Fruit fly (Drosophila melanogaster): ENCODE results near the gene CG13048.
A peak's percentile ranks its signal among the peaks of the same experiment; 100 is the strongest.

The CG13048 gene

DNA sequence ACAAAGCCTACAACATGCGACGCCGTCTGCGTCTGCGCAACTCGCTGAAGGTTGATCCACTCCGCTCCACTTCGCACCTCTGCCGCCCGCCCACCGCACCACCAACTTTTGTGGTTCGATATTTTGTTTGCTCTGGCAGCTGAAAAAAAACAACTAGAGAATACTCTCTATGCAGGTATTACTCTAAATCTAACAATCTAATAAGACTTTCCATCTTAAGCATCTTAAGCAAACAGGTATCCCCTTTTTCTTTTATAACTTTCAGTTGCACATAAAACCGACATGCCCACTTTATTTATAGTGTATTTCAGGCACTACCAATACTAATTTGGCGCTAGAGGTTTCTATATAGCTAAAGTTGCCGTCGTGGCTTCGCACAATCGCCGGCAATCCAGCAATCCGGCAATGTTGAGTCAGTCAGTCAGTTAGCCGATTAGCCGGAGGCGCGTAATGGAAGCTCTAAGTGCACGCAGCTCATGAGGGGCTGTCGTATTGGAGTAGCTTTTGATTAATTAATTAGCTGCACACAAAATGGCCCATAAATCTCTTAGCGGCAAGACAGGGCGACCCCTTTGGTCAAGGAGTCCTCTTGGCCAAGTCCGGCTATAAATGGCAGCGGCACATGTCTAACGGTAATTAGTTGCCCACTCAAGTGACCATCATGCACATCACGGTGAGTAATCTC, 44.6 kb upstream of the CG13048 start, which contains the start of gene CG13058 (continued):
- TF ChIP-seq Lpt (GFP tag; optimal IDR thresholded peaks at IDR 0.05) = peak; percentile 65
- peak; percentile 61 for TF ChIP-seq achi (GFP tag; optimal IDR thresholded peaks at IDR 0.05)
- peak; percentile 5 for TF ChIP-seq Hr38 (GFP tag; optimal IDR thresholded peaks at IDR 0.05)
- peak; percentile 44 for TF ChIP-seq CG3919 (GFP tag; optimal IDR thresholded peaks at IDR 0.05)
- TF ChIP-seq CG9139 (GFP tag; optimal IDR thresholded peaks at IDR 0.05) = no peak
- no peak for TF ChIP-seq vri (GFP tag; optimal IDR thresholded peaks at IDR 0.05)
- TF ChIP-seq Blimp-1 (GFP tag; optimal IDR thresholded peaks at IDR 0.05) = no peak
- TF ChIP-seq CG8632 (GFP tag; optimal IDR thresholded peaks at IDR 0.05) = peak; percentile 4
- no peak for TF ChIP-seq cyc (GFP tag; optimal IDR thresholded peaks at IDR 0.05)
- TF ChIP-seq lz (GFP tag; optimal IDR thresholded peaks at IDR 0.05) = no peak
- peak; percentile 37 for TF ChIP-seq CG10631 (GFP tag; optimal IDR thresholded peaks at IDR 0.05)
- TF ChIP-seq CG6163 (GFP tag; IDR thresholded peaks at IDR 0.05) = 0 out of 3 replicates have a peak, but pooled peaks have one; percentile 42

DNA sequence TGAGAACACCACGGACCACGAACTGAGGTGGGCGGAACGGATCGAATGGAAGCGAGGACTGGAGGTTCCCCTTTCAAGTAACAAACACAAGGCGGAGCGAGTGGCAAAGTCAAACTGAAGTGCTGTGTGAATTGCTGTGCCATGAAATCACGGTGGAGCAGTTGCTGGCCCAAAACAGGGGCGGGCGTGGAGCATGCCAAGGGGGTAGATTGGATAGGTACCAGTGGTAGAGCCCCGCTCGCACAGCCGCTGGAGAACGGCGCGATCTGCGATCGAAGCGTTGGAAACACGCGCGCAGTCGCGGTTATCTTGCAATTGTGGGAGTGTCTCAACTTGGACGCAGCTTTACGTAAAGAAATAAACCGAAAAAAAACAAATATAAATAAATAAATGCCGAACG, 44.1 kb upstream of the CG13048 start, which contains the start of gene CG13038:
Gene CG13038 (minus strand): TSS at position 118 of the 400 bp plus-strand sequence.
- TF ChIP-seq Eip78C (GFP tag) (no peak), CG6792 (GFP tag; optimal IDR thresholded peaks at IDR 0.05) (no peak), Smox (GFP tag; optimal IDR thresholded peaks at IDR 0.05) (no peak), Ets21C (GFP tag; optimal IDR thresholded peaks at IDR 0.05) (no peak), svp (GFP tag) (peak; percentile 16), CG32006 (GFP tag; optimal IDR thresholded peaks at IDR 0.05) (no peak), CG8632 (GFP tag; optimal IDR thresholded peaks at IDR 0.05) (no peak), CG6276 (GFP tag; optimal IDR thresholded peaks at IDR 0.05) (no peak), CG11294 (GFP tag; IDR thresholded peaks at IDR 0.05) (no peak), Eip93F (GFP tag; optimal IDR thresholded peaks at IDR 0.05) (no peak), CG6163 (GFP tag; IDR thresholded peaks at IDR 0.05) (0 out of 3 replicates have a peak, but pooled peaks have one; percentile 27), ss (GFP tag; optimal IDR thresholded peaks at IDR 0.05) (peak in 1 of 2 experiments; percentile 15), spab (GFP tag; optimal IDR thresholded peaks at IDR 0.05) (no peak), CG6854 (GFP tag; optimal IDR thresholded peaks at IDR 0.05) (no peak), CG8119 (GFP tag; IDR thresholded peaks at IDR 0.05) (no peak), CG16779 (tag; optimal IDR thresholded peaks at IDR 0.05) (no peak), eg (GFP tag; IDR thresholded peaks at IDR 0.05) (peak; percentile 48), topi (GFP tag; optimal IDR thresholded peaks at IDR 0.05) (no peak), Hr4 (GFP tag; optimal IDR thresholded peaks at IDR 0.05) (no peak), OdsH (GFP tag; optimal IDR thresholded peaks at IDR 0.05) (no peak), net (GFP tag; optimal IDR thresholded peaks at IDR 0.05) (no peak)

DNA sequence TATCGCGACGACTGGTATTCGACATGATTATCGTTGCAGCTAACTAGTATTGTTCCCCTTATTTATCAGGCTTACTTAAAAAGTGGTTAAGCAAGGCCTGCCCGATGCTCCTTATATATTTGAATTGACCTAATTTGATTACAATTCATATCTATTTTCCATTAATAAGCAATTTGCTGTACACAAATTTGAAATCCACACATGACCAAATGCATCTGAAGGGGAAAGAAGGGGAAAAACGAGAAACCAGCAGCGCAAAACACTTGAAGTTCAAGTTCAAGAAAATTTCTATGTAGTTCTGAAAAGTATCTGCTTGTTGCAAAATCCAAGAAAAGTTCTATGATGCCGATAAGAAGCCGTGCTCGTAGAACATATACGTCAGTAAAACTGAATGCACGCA, 42.9 kb upstream of the CG13048 start, which contains the start of the genes CG13040 and CG13039:
Gene CG13040 (minus strand): TSS at position 101 of the 400 bp plus-strand sequence.
Gene CG13039 (minus strand): TSS at position 106 of the 400 bp plus-strand sequence.
- TF ChIP-seq salr (GFP tag; optimal IDR thresholded peaks at IDR 0.05) = no peak
- TF ChIP-seq CG11294 (GFP tag; IDR thresholded peaks at IDR 0.05) = no peak

DNA sequence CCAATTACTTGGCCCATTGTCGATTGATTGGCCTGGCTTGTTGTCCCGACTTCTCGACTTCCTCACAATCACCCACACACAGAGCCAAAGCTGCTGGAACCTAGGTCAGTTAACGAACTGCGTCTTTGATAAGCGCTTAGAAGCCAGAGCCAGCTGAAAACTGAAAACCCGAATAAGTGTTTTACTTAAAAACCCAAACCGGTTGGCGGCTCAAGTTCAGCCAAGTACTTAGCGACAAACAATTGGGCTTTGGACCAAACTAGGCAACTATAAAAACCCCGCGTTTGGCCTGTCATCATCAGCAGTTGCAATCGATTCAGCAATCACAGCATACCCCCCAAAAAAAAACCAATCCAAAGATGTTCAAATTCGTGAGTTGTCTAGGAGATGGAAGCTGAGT, 39.7 kb upstream of the CG13048 start, which contains the start of gene CG13059:
Gene CG13059 (plus strand): TSS at position 301 of the 400 bp plus-strand sequence.
- TF ChIP-seq Sox15 (GFP tag; optimal IDR thresholded peaks at IDR 0.05) (no peak), Lpt (GFP tag; optimal IDR thresholded peaks at IDR 0.05) (no peak)

DNA sequence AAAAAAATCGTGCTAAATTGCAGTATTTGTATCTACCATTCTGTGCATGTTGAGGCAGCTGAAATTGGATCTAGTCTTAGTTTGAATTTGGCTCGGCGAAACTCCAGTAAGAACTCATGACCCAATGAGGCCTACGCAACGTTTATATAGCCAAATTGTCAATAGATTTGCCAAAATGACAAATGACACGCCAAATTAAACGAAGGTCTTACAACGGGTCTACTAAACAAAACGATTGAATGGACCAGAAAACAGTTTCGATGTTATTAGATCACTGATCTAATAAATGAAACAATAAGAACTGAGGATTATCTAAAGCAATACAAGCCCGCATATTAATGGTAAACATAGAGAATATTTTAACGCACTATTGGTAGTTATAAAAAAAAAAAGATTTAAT, 37.5 kb upstream of the CG13048 start, which contains the start of gene CG42718:
Gene CG42718 (minus strand): TSS at position 101 of the 400 bp plus-strand sequence.
- TF ChIP-seq CG34406 (GFP tag; optimal IDR thresholded peaks at IDR 0.05) = no peak
- TF ChIP-seq CG31627 (GFP tag; optimal IDR thresholded peaks at IDR 0.05) = no peak
- no peak for TF ChIP-seq CG6792 (GFP tag; optimal IDR thresholded peaks at IDR 0.05)
- TF ChIP-seq topi (GFP tag; optimal IDR thresholded peaks at IDR 0.05) = no peak
- TF ChIP-seq CG15336 (GFP tag; IDR thresholded peaks at IDR 0.05) = no peak
- no peak for TF ChIP-seq svp (GFP tag)
- no peak for TF ChIP-seq salr (GFP tag; optimal IDR thresholded peaks at IDR 0.05)
- TF ChIP-seq CG16779 (tag; optimal IDR thresholded peaks at IDR 0.05) = no peak
- TF ChIP-seq cyc (GFP tag; optimal IDR thresholded peaks at IDR 0.05) = no peak
- TF ChIP-seq fkh (GFP tag; optimal IDR thresholded peaks at IDR 0.05) = no peak
- no peak for TF ChIP-seq Sox14 (GFP tag; optimal IDR thresholded peaks at IDR 0.05)
- TF ChIP-seq Hr39 (GFP tag; optimal IDR thresholded peaks at IDR 0.05) = no peak
- no peak for TF ChIP-seq net (GFP tag; optimal IDR thresholded peaks at IDR 0.05)
- TF ChIP-seq Sox15 (GFP tag; optimal IDR thresholded peaks at IDR 0.05) = no peak
- TF ChIP-seq OdsH (GFP tag; optimal IDR thresholded peaks at IDR 0.05) = no peak
- TF ChIP-seq Ets96B (tag; optimal IDR thresholded peaks at IDR 0.05) = no peak
- TF ChIP-seq pdm3 (GFP tag; optimal IDR thresholded peaks at IDR 0.05) = no peak
- TF ChIP-seq CG8632 (GFP tag; optimal IDR thresholded peaks at IDR 0.05) = no peak

Data from whole organism, prepupa.